Worm (Caenorhabditis elegans) whole organism, mixed stage, embryonic: Measurements from ENCODE around the gene vms-1.
A peak's percentile ranks its signal among the peaks of the same experiment; 100 is the strongest.

Source experiments
- M03D4.4 ChIP-seq: sonication (generic microtip); optimal IDR thresholded peaks from 2 replicates; lab custom pipeline; 2017; ENCODE audit warnings: mild to moderate bottlenecking, missing genetic modification characterization, missing compliant biosample characterization
- bed-3 ChIP-seq: fragments of 200-800 bp; sonication (Bioruptor generic); optimal IDR thresholded peaks from 3 replicates; lab custom pipeline; 2018; ENCODE audit warnings: mild to moderate bottlenecking, missing genetic modification characterization, moderate library complexity, missing compliant biosample characterization
- blmp-1 ChIP-seq: fragments of 150-350 bp; optimal IDR thresholded peaks from 2 replicates; lab custom pipeline; 2014; ENCODE audit warnings: missing biosample characterization, missing genetic modification characterization
- ceh-39 ChIP-seq: fragments of 150-350 bp; optimal IDR thresholded peaks from 2 replicates; lab custom pipeline; 2014; ENCODE audit warnings: missing biosample characterization, missing genetic modification characterization
- ceh-43 ChIP-seq: fragments of 200-800 bp; sonication (Bioruptor generic); optimal IDR thresholded peaks from 2 replicates; lab custom pipeline; 2018; ENCODE audit warnings: mild to moderate bottlenecking, missing genetic modification characterization, moderate library complexity, missing compliant biosample characterization
- ceh-83 ChIP-seq: fragments of 200-800 bp; sonication (Bioruptor generic); optimal IDR thresholded peaks from 2 replicates; lab custom pipeline; 2018; ENCODE audit warnings: mild to moderate bottlenecking, missing genetic modification characterization, missing compliant biosample characterization
- ces-1 ChIP-seq: fragments of 150-350 bp; optimal IDR thresholded peaks from 2 replicates; lab custom pipeline; 2014; ENCODE audit warnings: missing biosample characterization, missing genetic modification reagents, missing genetic modification characterization
- cnd-1 ChIP-seq: fragments of 200-800 bp; sonication (Bioruptor generic); optimal IDR thresholded peaks from 2 replicates; lab custom pipeline; 2018; ENCODE audit warnings: mild to moderate bottlenecking, missing genetic modification characterization, missing compliant biosample characterization
- drap-1 ChIP-seq: fragments of 200-800 bp; sonication (Bioruptor generic); optimal IDR thresholded peaks from 3 replicates; lab custom pipeline; 2018; ENCODE audit warnings: mild to moderate bottlenecking, missing genetic modification characterization, missing compliant biosample characterization
- elt-1 ChIP-seq: sonication (generic microtip); optimal IDR thresholded peaks from 2 replicates; lab custom pipeline; 2017; ENCODE audit warnings: missing genetic modification characterization, mild to moderate bottlenecking, missing compliant biosample characterization, antibody characterized with exemption, moderate library complexity, borderline replicate concordance; ENCODE audit not compliant: insufficient read depth
- elt-3 ChIP-seq: fragments of 150-350 bp; optimal IDR thresholded peaks from 2 replicates; lab custom pipeline; 2014; ENCODE audit warnings: missing biosample characterization, missing genetic modification characterization
- flh-1 ChIP-seq: fragments of 200-800 bp; sonication (Bioruptor generic); optimal IDR thresholded peaks from 2 replicates; lab custom pipeline; 2018; ENCODE audit warnings: mild to moderate bottlenecking, missing genetic modification characterization, moderate library complexity, missing compliant biosample characterization
- ham-2 ChIP-seq: fragments of 200-800 bp; sonication (Bioruptor generic); optimal IDR thresholded peaks from 2 replicates; lab custom pipeline; 2018; ENCODE audit warnings: mild to moderate bottlenecking, missing genetic modification characterization, missing compliant biosample characterization
- hlh-1 ChIP-seq: fragments of 150-350 bp; optimal IDR thresholded peaks from 2 replicates; lab custom pipeline; 2014; ENCODE audit warnings: missing biosample characterization, missing genetic modification reagents, missing genetic modification characterization
- lin-13 ChIP-seq: fragments of 150-350 bp; optimal IDR thresholded peaks from 2 replicates; lab custom pipeline; 2014; ENCODE audit warnings: missing biosample characterization, missing genetic modification characterization
- lin-32 ChIP-seq: fragments of 200-800 bp; sonication (Bioruptor generic); optimal IDR thresholded peaks from 2 replicates; lab custom pipeline; 2018; ENCODE audit warnings: mild to moderate bottlenecking, missing genetic modification characterization, missing compliant biosample characterization
- lsy-2 ChIP-seq: fragments of 150-350 bp; optimal IDR thresholded peaks from 2 replicates; lab custom pipeline; 2014; ENCODE audit warnings: missing biosample characterization, missing genetic modification characterization
- mab-5 ChIP-seq: fragments of 150-350 bp; optimal IDR thresholded peaks from 2 replicates; lab custom pipeline; 2014; ENCODE audit warnings: missing biosample characterization, missing genetic modification characterization
- mep-1 ChIP-seq: fragments of 150-350 bp; optimal IDR thresholded peaks from 2 replicates; lab custom pipeline; 2017; ENCODE audit warnings: missing biosample characterization, missing genetic modification reagents, missing genetic modification characterization, inconsistent platforms
- mls-2 ChIP-seq: sonication (generic microtip); optimal IDR thresholded peaks from 2 replicates; lab custom pipeline; 2016; ENCODE audit warnings: mild to moderate bottlenecking, missing genetic modification characterization, moderate library complexity, missing compliant biosample characterization
- nhr-12 ChIP-seq: fragments of 150-350 bp; optimal IDR thresholded peaks from 2 replicates; lab custom pipeline; 2014; ENCODE audit warnings: missing biosample characterization, missing genetic modification characterization
- nhr-2 ChIP-seq: fragments of 150-350 bp; optimal IDR thresholded peaks from 2 replicates; lab custom pipeline; 2014; ENCODE audit warnings: missing biosample characterization, missing genetic modification characterization
- nhr-237 ChIP-seq: fragments of 150-350 bp; optimal IDR thresholded peaks from 2 replicates; lab custom pipeline; 2014; ENCODE audit warnings: missing biosample characterization, missing genetic modification characterization
- nhr-28 ChIP-seq: fragments of 150-350 bp; optimal IDR thresholded peaks from 2 replicates; lab custom pipeline; 2014; ENCODE audit warnings: missing biosample characterization, missing genetic modification characterization
- nhr-76 ChIP-seq: sonication (generic microtip); optimal IDR thresholded peaks from 2 replicates; lab custom pipeline; 2017; ENCODE audit warnings: missing biosample characterization, missing genetic modification characterization
- pha-4 ChIP-seq: fragments of 150-350 bp; optimal IDR thresholded peaks from 2 replicates; lab custom pipeline; 2018; ENCODE audit warnings: missing biosample characterization, missing genetic modification reagents, missing genetic modification characterization
- sem-2 ChIP-seq: fragments of 200-800 bp; sonication (Bioruptor generic); optimal IDR thresholded peaks from 2 replicates; lab custom pipeline; 2018; ENCODE audit warnings: mild to moderate bottlenecking, missing genetic modification characterization, missing compliant biosample characterization
- snpc-4 ChIP-seq: fragments of 150-350 bp; optimal IDR thresholded peaks from 2 replicates; lab custom pipeline; 2014; ENCODE audit warnings: missing biosample characterization, missing genetic modification characterization
- sptf-1 ChIP-seq: sonication (generic microtip); optimal IDR thresholded peaks from 2 replicates; lab custom pipeline; 2017; ENCODE audit warnings: mild to moderate bottlenecking, missing genetic modification characterization, moderate library complexity, missing compliant biosample characterization
- tbx-8 ChIP-seq: fragments of 200-800 bp; sonication (Bioruptor generic); optimal IDR thresholded peaks from 2 replicates; lab custom pipeline; 2018; ENCODE audit warnings: mild to moderate bottlenecking, missing genetic modification characterization, moderate library complexity, missing compliant biosample characterization
- unc-120 ChIP-seq: sonication (generic microtip); optimal IDR thresholded peaks from 2 replicates; lab custom pipeline; 2017; ENCODE audit warnings: missing genetic modification characterization, missing compliant biosample characterization; ENCODE audit not compliant: poor library complexity, severe bottlenecking
- unc-39 ChIP-seq: fragments of 150-350 bp; optimal IDR thresholded peaks from 2 replicates; lab custom pipeline; 2014; ENCODE audit warnings: missing biosample characterization, missing genetic modification characterization
- unc-62 ChIP-seq: fragments of 150-350 bp; optimal IDR thresholded peaks from 2 replicates; lab custom pipeline; 2014; ENCODE audit warnings: missing biosample characterization, missing genetic modification reagents, missing genetic modification characterization
- zip-8 ChIP-seq: fragments of 150-350 bp; optimal IDR thresholded peaks from 2 replicates; lab custom pipeline; 2014; ENCODE audit warnings: missing biosample characterization, missing genetic modification characterization
- ztf-11 ChIP-seq: fragments of 150-350 bp; optimal IDR thresholded peaks from 2 replicates; lab custom pipeline; 2014; ENCODE audit warnings: missing biosample characterization, missing genetic modification characterization

The vms-1 gene

ce11 chrIII:8098116-8098515 lies 9.8 kb downstream of the vms-1 start, which contains the start of gene K06H7.8:
Gene K06H7.8, minus strand, starts transcription at chrIII:8098216.
- no peak for TF ChIP-seq elt-3 (tag; lab: Kevin White, UChicago)
- TF ChIP-seq drap-1 (GFP tag; lab: Kevin White, UChicago), result no peak
- TF ChIP-seq mab-5 (tag; lab: Kevin White, UChicago), result no peak
- no peak for TF ChIP-seq ham-2 (GFP tag; lab: Kevin White, UChicago)
- TF ChIP-seq blmp-1 (tag; lab: Kevin White, UChicago), result no peak
- no peak for TF ChIP-seq lin-32
- TF ChIP-seq unc-62 (GFP tag; lab: Kevin White, UChicago), result no peak
- TF ChIP-seq cnd-1 (tag; lab: Kevin White, UChicago), result no peak
- no peak for TF ChIP-seq nhr-2 (tag; lab: Kevin White, UChicago)
- TF ChIP-seq mep-1, result no peak
- TF ChIP-seq, all 35 proteins: peak for 0

- TF ChIP-seq ceh-43 (GFP tag; lab: Kevin White, UChicago) (no peak), ces-1 (no peak)
Observed at ce11 chrIII:8099022-8099421, 10.7 kb downstream of the vms-1 start, which contains the start of gene K06H7.1. Gene K06H7.1, plus strand, starts transcription at chrIII:8099322.

ce11 chrIII:8100960-8101359 lies 12.6 kb downstream of the vms-1 start, which contains the start of gene plk-1:
Gene plk-1, plus strand, starts transcription at chrIII:8101348.
- no peak for TF ChIP-seq unc-62 (GFP tag; lab: Kevin White, UChicago)
- TF ChIP-seq mep-1, result peak; percentile 26
- TF ChIP-seq nhr-76, result no peak
- no peak for TF ChIP-seq flh-1 (GFP tag; lab: Kevin White, UChicago)
- TF ChIP-seq lsy-2, result peak; percentile 62
- no peak for TF ChIP-seq unc-120 (tag; lab: Kevin White, UChicago)
- TF ChIP-seq nhr-237 (tag; lab: Kevin White, UChicago), result no peak
- TF ChIP-seq M03D4.4 (tag; lab: Kevin White, UChicago), result no peak
- TF ChIP-seq drap-1 (GFP tag; lab: Kevin White, UChicago), result no peak
- TF ChIP-seq ceh-39 (tag; lab: Kevin White, UChicago), result peak; percentile 32
- peak; percentile 13 for TF ChIP-seq pha-4 (tag; lab: Kevin White, UChicago)
- TF ChIP-seq hlh-1, result no peak
- no peak for TF ChIP-seq mab-5 (tag; lab: Kevin White, UChicago)
- TF ChIP-seq sptf-1, result no peak

ce11 chrIII:8105771-8106170 lies 17.4 kb downstream of the vms-1 start:
- TF ChIP-seq tbx-8 (GFP tag; lab: Kevin White, UChicago) (no peak), elt-1 (tag; lab: Kevin White, UChicago) (no peak), blmp-1 (tag; lab: Kevin White, UChicago) (no peak), lin-13 (no peak), mls-2 (tag; lab: Kevin White, UChicago) (no peak), nhr-12 (tag; lab: Kevin White, UChicago) (no peak), lsy-2 (no peak), nhr-237 (tag; lab: Kevin White, UChicago) (no peak), ceh-83 (GFP tag; lab: Kevin White, UChicago) (no peak), nhr-2 (tag; lab: Kevin White, UChicago) (no peak), hlh-1 (no peak), drap-1 (GFP tag; lab: Kevin White, UChicago) (no peak), unc-62 (GFP tag; lab: Kevin White, UChicago) (no peak), pha-4 (tag; lab: Kevin White, UChicago) (no peak), zip-8 (no peak)
- TF ChIP-seq, all 35 proteins: peak for 0

ce11 chrIII:8106476-8106875 lies 18.1 kb downstream of the vms-1 start:
- TF ChIP-seq lin-32 (peak; percentile 70), lin-13 (peak; percentile 27), nhr-28 (tag; lab: Kevin White, UChicago) (no peak), unc-62 (GFP tag; lab: Kevin White, UChicago) (no peak), flh-1 (GFP tag; lab: Kevin White, UChicago) (peak; percentile 60), M03D4.4 (tag; lab: Kevin White, UChicago) (peak; percentile 82), nhr-12 (tag; lab: Kevin White, UChicago) (no peak), unc-120 (tag; lab: Kevin White, UChicago) (peak; percentile 74), blmp-1 (tag; lab: Kevin White, UChicago) (no peak), nhr-76 (no peak), tbx-8 (GFP tag; lab: Kevin White, UChicago) (no peak), cnd-1 (tag; lab: Kevin White, UChicago) (peak; percentile 87), snpc-4 (tag; lab: Kevin White, UChicago) (no peak), hlh-1 (peak; percentile 8), drap-1 (GFP tag; lab: Kevin White, UChicago) (peak; percentile 85), mab-5 (tag; lab: Kevin White, UChicago) (no peak), ham-2 (GFP tag; lab: Kevin White, UChicago) (peak; percentile 64), ceh-83 (GFP tag; lab: Kevin White, UChicago) (peak; percentile 85), ces-1 (peak; percentile 12), pha-4 (tag; lab: Kevin White, UChicago) (peak; percentile 16), sptf-1 (peak; percentile 90), nhr-237 (tag; lab: Kevin White, UChicago) (no peak), mls-2 (tag; lab: Kevin White, UChicago) (peak; percentile 85), elt-1 (tag; lab: Kevin White, UChicago) (no peak), zip-8 (no peak), unc-39 (tag; lab: Kevin White, UChicago) (peak; percentile 18), bed-3 (peak; percentile 66), sem-2 (peak; percentile 70), nhr-2 (tag; lab: Kevin White, UChicago) (no peak), ceh-39 (tag; lab: Kevin White, UChicago) (no peak), lsy-2 (no peak), elt-3 (tag; lab: Kevin White, UChicago) (no peak), mep-1 (peak; percentile 2), ceh-43 (GFP tag; lab: Kevin White, UChicago) (peak; percentile 68), ztf-11 (tag; lab: Kevin White, UChicago) (no peak)
